Fruit fly (Drosophila melanogaster) whole organism, embryonic: ENCODE measurements around the gene Alg12.

Source experiments
- B-H2 ChIP-seq: fragments of 200-800 bp; sonication (Bioruptor generic); optimal IDR thresholded peaks from 2 replicates; lab custom pipeline; 2018; ENCODE audit warnings: missing biosample characterization, mild to moderate bottlenecking, missing genetic modification characterization
- BEAF-32 ChIP-seq: fragments of 200-800 bp; sonication (Bioruptor generic); optimal IDR thresholded peaks from 3 replicates; lab custom pipeline; 2017; ENCODE audit warnings: missing biosample characterization, missing genetic modification characterization, mild to moderate bottlenecking, moderate library complexity, missing genetic modification reagents
- CG1024 ChIP-seq: fragments of 200-800 bp; sonication (Bioruptor generic); IDR thresholded peaks from 2 replicates; pipeline ENCODE4 v1.3.6; 2022; ENCODE audit warnings: missing biosample characterization, missing genetic modification characterization
- CG10654 ChIP-seq: fragments of 200-800 bp; sonication (Bioruptor generic); optimal IDR thresholded peaks from 2 replicates; lab custom pipeline; 2016; ENCODE audit warnings: missing biosample characterization, missing genetic modification characterization
- CG11247 ChIP-seq: fragments of 200-800 bp; sonication (Bioruptor generic); IDR thresholded peaks from 2 replicates; pipeline ENCODE4 v1.3.6; 2022; ENCODE audit warnings: missing biosample characterization, missing genetic modification characterization
- CG12071 ChIP-seq: fragments of 200-800 bp; sonication (Bioruptor generic); optimal IDR thresholded peaks from 3 replicates; lab custom pipeline; 2018; ENCODE audit warnings: missing biosample characterization, mild to moderate bottlenecking, missing genetic modification characterization
- CG12659 ChIP-seq: fragments of 200-800 bp; sonication (Bioruptor generic); optimal IDR thresholded peaks from 3 replicates; lab custom pipeline; 2017; ENCODE audit warnings: mild to moderate bottlenecking, missing biosample characterization, missing genetic modification reagents, missing genetic modification characterization
- CG13424 ChIP-seq: fragments of 200-800 bp; sonication (Bioruptor generic); optimal IDR thresholded peaks from 2 replicates; lab custom pipeline; 2019; ENCODE audit warnings: missing biosample characterization, mild to moderate bottlenecking, missing genetic modification characterization, moderate library complexity
- CG14965 ChIP-seq: fragments of 200-800 bp; sonication (Bioruptor generic); optimal IDR thresholded peaks from 2 replicates; lab custom pipeline; 2016; ENCODE audit warnings: missing biosample characterization, missing genetic modification characterization, borderline replicate concordance
- CG15073 ChIP-seq: fragments of 200-800 bp; sonication (Bioruptor generic); optimal IDR thresholded peaks from 2 replicates; lab custom pipeline; 2016; ENCODE audit warnings: missing biosample characterization, missing genetic modification characterization
- CG1529 ChIP-seq: fragments of 200-800 bp; sonication (Bioruptor generic); optimal IDR thresholded peaks from 3 replicates; lab custom pipeline; 2018; ENCODE audit warnings: missing biosample characterization, missing genetic modification characterization
- CG15696 ChIP-seq: fragments of 200-800 bp; sonication (Bioruptor generic); optimal IDR thresholded peaks from 2 replicates; lab custom pipeline; 2019; ENCODE audit warnings: missing biosample characterization, mild to moderate bottlenecking, missing genetic modification characterization, moderate library complexity
- CG1602 ChIP-seq: fragments of 200-800 bp; sonication (Bioruptor generic); optimal IDR thresholded peaks from 3 replicates; lab custom pipeline; 2016; ENCODE audit warnings: missing biosample characterization, missing genetic modification characterization
- CG18011 ChIP-seq: fragments of 200-800 bp; sonication (Bioruptor generic); optimal IDR thresholded peaks from 2 replicates; lab custom pipeline; 2017; ENCODE audit warnings: missing biosample characterization, missing genetic modification characterization, mild to moderate bottlenecking, moderate library complexity, missing genotype
- CG2199 ChIP-seq: fragments of 200-800 bp; sonication (Bioruptor generic); IDR thresholded peaks from 3 replicates; pipeline ENCODE4 v1.3.6; 2022; ENCODE audit warnings: missing biosample characterization, missing genetic modification characterization
- CG2712 ChIP-seq: fragments of 200-800 bp; optimal IDR thresholded peaks from 3 replicates; lab custom pipeline; 2019; ENCODE audit warnings: missing biosample characterization, mild to moderate bottlenecking, missing genetic modification characterization, moderate library complexity
- CG8388 ChIP-seq: fragments of 200-800 bp; sonication (Bioruptor generic); optimal IDR thresholded peaks from 2 replicates; lab custom pipeline; 2019; ENCODE audit warnings: missing biosample characterization, mild to moderate bottlenecking, missing genetic modification characterization, moderate library complexity
- CTCF ChIP-seq: fragments of 200-800 bp; sonication (Bioruptor generic); optimal IDR thresholded peaks from 2 replicates; lab custom pipeline; 2017; ENCODE audit warnings: missing biosample characterization, mild to moderate bottlenecking, missing genetic modification characterization, moderate library complexity
- Dbx ChIP-seq: fragments of 200-800 bp; sonication (Bioruptor generic); IDR thresholded peaks from 3 replicates; pipeline ENCODE4 v1.3.6; 2022; ENCODE audit warnings: missing biosample characterization, missing genetic modification characterization
- Dfd ChIP-seq, 2 experiments: fragments of >200 bp; optimal IDR thresholded peaks; 2 replicates each; lab custom pipeline; 2017; ENCODE audit warnings: missing biosample characterization in 2 of 2, missing genetic modification characterization in 2 of 2
- GATAe ChIP-seq: fragments of 200-800 bp; sonication (Bioruptor generic); conservative IDR thresholded peaks from 2 replicates; pipeline ENCODE4 v1.3.6; 2022; ENCODE audit warnings: missing biosample characterization, missing genetic modification characterization
- HLH4C ChIP-seq: fragments of 200-800 bp; sonication (Bioruptor generic); IDR thresholded peaks from 3 replicates; pipeline ENCODE4 v1.3.6; 2022; ENCODE audit warnings: missing biosample characterization, missing genetic modification characterization; ENCODE audit not compliant: partially characterized antibody
- Hmr ChIP-seq: fragments of 200-800 bp; sonication (Bioruptor generic); optimal IDR thresholded peaks from 3 replicates; lab custom pipeline; 2017; ENCODE audit warnings: mild to moderate bottlenecking, missing biosample characterization, missing genetic modification reagents, missing genetic modification characterization
- Hr3 ChIP-seq: fragments of 200-800 bp; sonication (Bioruptor generic); optimal IDR thresholded peaks from 3 replicates; lab custom pipeline; 2016; ENCODE audit warnings: missing biosample characterization, missing genetic modification characterization
- Max ChIP-seq: fragments of 200-800 bp; sonication (Bioruptor generic); optimal IDR thresholded peaks from 2 replicates; lab custom pipeline; 2016; ENCODE audit warnings: missing biosample characterization, mild to moderate bottlenecking, missing genetic modification characterization
- Sry-δ ChIP-seq: fragments of 200-800 bp; sonication (Bioruptor generic); optimal IDR thresholded peaks from 2 replicates; lab custom pipeline; 2016; ENCODE audit warnings: missing biosample characterization, missing genetic modification characterization
- ase ChIP-seq: fragments of 200-800 bp; sonication (Bioruptor generic); IDR thresholded peaks from 3 replicates; pipeline ENCODE4 v1.3.6; 2022; ENCODE audit warnings: missing biosample characterization, missing genetic modification characterization
- bbx ChIP-seq: fragments of 200-800 bp; sonication (Bioruptor generic); IDR thresholded peaks from 2 replicates; pipeline ENCODE4 v1.3.6; 2022; ENCODE audit warnings: missing biosample characterization, missing genetic modification characterization; ENCODE audit not compliant: partially characterized antibody
- bcd ChIP-seq: fragments of 200-800 bp; sonication (Bioruptor generic); optimal IDR thresholded peaks from 2 replicates; lab custom pipeline; 2017; ENCODE audit warnings: missing biosample characterization, mild to moderate bottlenecking, missing genetic modification characterization
- bowl ChIP-seq: fragments of 200-800 bp; sonication (Bioruptor generic); IDR thresholded peaks from 2 replicates; pipeline ENCODE4 v1.3.6; 2022; ENCODE audit warnings: missing biosample characterization, missing genetic modification characterization
- croc ChIP-seq: fragments of 200-800 bp; sonication (Bioruptor generic); conservative IDR thresholded peaks from 3 replicates; pipeline ENCODE4 v1.3.6; 2022; ENCODE audit warnings: missing biosample characterization, missing genetic modification characterization
- crol ChIP-seq: fragments of 200-800 bp; sonication (Bioruptor generic); IDR thresholded peaks from 2 replicates; pipeline ENCODE4 v1.3.6; 2022; ENCODE audit warnings: missing biosample characterization, missing genetic modification characterization
- dmrt99B ChIP-seq: fragments of 200-800 bp; sonication (Bioruptor generic); optimal IDR thresholded peaks from 2 replicates; lab custom pipeline; 2018; ENCODE audit warnings: missing biosample characterization, mild to moderate bottlenecking, missing genetic modification characterization, moderate library complexity
- exex ChIP-seq: fragments of 200-800 bp; sonication (Bioruptor generic); optimal IDR thresholded peaks from 4 replicates; lab custom pipeline; 2018; ENCODE audit warnings: missing biosample characterization, mild to moderate bottlenecking, missing genetic modification characterization, moderate library complexity
- eyg ChIP-seq: fragments of 200-800 bp; sonication (Bioruptor generic); optimal IDR thresholded peaks from 3 replicates; lab custom pipeline; 2016; ENCODE audit warnings: missing biosample characterization, missing genetic modification characterization
- fd3F ChIP-seq: fragments of 200-800 bp; sonication (Bioruptor generic); optimal IDR thresholded peaks from 2 replicates; lab custom pipeline; 2018; ENCODE audit warnings: missing biosample characterization, mild to moderate bottlenecking, missing genetic modification characterization, moderate library complexity
- gsb ChIP-seq: fragments of 200-800 bp; sonication (Bioruptor generic); IDR thresholded peaks from 2 replicates; pipeline ENCODE4 v1.3.6; 2022; ENCODE audit warnings: missing biosample characterization, missing genetic modification characterization
- klu ChIP-seq: fragments of 200-800 bp; sonication (Bioruptor generic); IDR thresholded peaks from 2 replicates; pipeline ENCODE4 v1.3.6; 2022; ENCODE audit warnings: missing biosample characterization, missing genetic modification characterization
- maf-S ChIP-seq: fragments of 200-800 bp; sonication (Bioruptor generic); optimal IDR thresholded peaks from 2 replicates; lab custom pipeline; 2016; ENCODE audit warnings: missing biosample characterization, missing genetic modification characterization
- mld ChIP-seq: fragments of 200-800 bp; sonication (Bioruptor generic); IDR thresholded peaks from 3 replicates; pipeline ENCODE4 v1.3.6; 2022; ENCODE audit warnings: missing biosample characterization, missing genetic modification characterization; ENCODE audit not compliant: partially characterized antibody
- nerfin-2 ChIP-seq: fragments of 200-800 bp; sonication (Bioruptor generic); IDR thresholded peaks from 2 replicates; pipeline ENCODE4 v1.3.6; 2022; ENCODE audit warnings: missing biosample characterization, missing genetic modification characterization; ENCODE audit not compliant: partially characterized antibody
- peb ChIP-seq: fragments of 200-800 bp; sonication (Bioruptor generic); IDR thresholded peaks from 2 replicates; pipeline ENCODE4 v1.3.6; 2022; ENCODE audit warnings: missing biosample characterization, missing genetic modification characterization
- phol ChIP-seq: fragments of 200-800 bp; sonication (Bioruptor generic); optimal IDR thresholded peaks from 3 replicates; lab custom pipeline; 2018; ENCODE audit warnings: missing biosample characterization, mild to moderate bottlenecking, missing genetic modification characterization, moderate library complexity
- pita ChIP-seq: fragments of 200-800 bp; sonication (Bioruptor generic); optimal IDR thresholded peaks from 2 replicates; lab custom pipeline; 2017; ENCODE audit warnings: missing biosample characterization, mild to moderate bottlenecking, missing genetic modification characterization
- schlank ChIP-seq: fragments of 200-800 bp; sonication (Bioruptor generic); optimal IDR thresholded peaks from 2 replicates; lab custom pipeline; 2018; ENCODE audit warnings: missing biosample characterization, mild to moderate bottlenecking, missing genetic modification characterization
- sd ChIP-seq: fragments of 200-800 bp; sonication (Bioruptor generic); optimal IDR thresholded peaks from 3 replicates; lab custom pipeline; 2018; ENCODE audit warnings: missing biosample characterization, mild to moderate bottlenecking, missing genetic modification characterization, moderate library complexity
- sens-2 ChIP-seq: fragments of 200-800 bp; sonication (Bioruptor generic); IDR thresholded peaks from 2 replicates; pipeline ENCODE4 v1.3.6; 2022; ENCODE audit warnings: missing biosample characterization, missing genetic modification characterization
- so ChIP-seq: fragments of 200-800 bp; sonication (Bioruptor generic); IDR thresholded peaks from 3 replicates; pipeline ENCODE4 v1.3.6; 2022; ENCODE audit warnings: missing biosample characterization, missing genetic modification characterization
- tap ChIP-seq: fragments of 200-800 bp; optimal IDR thresholded peaks from 3 replicates; lab custom pipeline; 2019; ENCODE audit warnings: missing biosample characterization, mild to moderate bottlenecking, missing genetic modification characterization, moderate library complexity
- tio ChIP-seq: fragments of 200-800 bp; sonication (Bioruptor generic); optimal IDR thresholded peaks from 2 replicates; lab custom pipeline; 2017; ENCODE audit warnings: missing biosample characterization, missing genetic modification characterization, inconsistent platforms

Gene Alg12

dm6 chr3R:9771519-9771972 is 15.3 kb downstream of the Alg12 start, which contains the start of gene CG9471 (continued):
- TF ChIP-seq schlank (tag; lab: Kevin White, UChicago) (peak; percentile 84), eyg (peak; percentile 86), peb (GFP tag; lab: Robert Waterston, UW) (peak; percentile 88), CG2712 (tag; lab: Kevin White, UChicago) (peak; percentile 92), CG18011 (peak; percentile 72), CG2199 (GFP tag; lab: Robert Waterston, UW) (0 out of 3 replicates have a peak, but pooled peaks have one; percentile 52), CG13424 (tag; lab: Kevin White, UChicago) (peak; percentile 90), pita (no peak), maf-S (peak; percentile 86), dmrt99B (tag; lab: Kevin White, UChicago) (peak; percentile 91), B-H2 (GFP tag; lab: Kevin White, UChicago) (peak; percentile 91), phol (tag; lab: Kevin White, UChicago) (peak; percentile 89), BEAF-32 (GFP tag; lab: Kevin White, UChicago) (peak; percentile 37), Hr3 (peak; percentile 91), bcd (GFP tag; lab: Kevin White, UChicago) (peak; percentile 87), Sry-δ (GFP tag; lab: Kevin White, UChicago) (peak; percentile 49), gsb (peak; percentile 80), CG1529 (peak; percentile 80), exex (tag; lab: Kevin White, UChicago) (peak; percentile 92), fd3F (GFP tag; lab: Kevin White, UChicago) (peak; percentile 89), klu (GFP tag; lab: Robert Waterston, UW) (peak; percentile 82), Dfd (GFP tag; optimal IDR thresholded peaks at IDR 0.05; lab: Kevin White, UChicago) (no peak), bowl (GFP tag; lab: Robert Waterston, UW) (peak; percentile 85), CG15073 (GFP tag; lab: Kevin White, UChicago) (peak; percentile 31), CG10654 (GFP tag; lab: Kevin White, UChicago) (peak; percentile 89), ase (peak; percentile 91), so (GFP tag; lab: Robert Waterston, UW) (peak; percentile 84), Hmr (GFP tag; lab: Kevin White, UChicago) (peak; percentile 92), CG1024 (peak; percentile 56; the same call in 1 of the 2 replicates), CG8388 (GFP tag; lab: Kevin White, UChicago) (peak; percentile 97), Dbx (GFP tag; lab: Robert Waterston, UW) (peak; percentile 91), tio (GFP tag; lab: Kevin White, UChicago) (no peak), CG11247 (GFP tag; lab: Robert Waterston, UW) (peak; percentile 90), CG12659 (GFP tag; lab: Kevin White, UChicago) (peak; percentile 93), CG1602 (GFP tag; lab: Kevin White, UChicago) (peak; percentile 87), tap (tag; lab: Kevin White, UChicago) (peak; percentile 92), CG12071 (GFP tag; lab: Kevin White, UChicago) (peak; percentile 88), crol (GFP tag; lab: Robert Waterston, UW) (0 out of 2 replicates have a peak, but pooled peaks have one; percentile 6), Max (peak; percentile 86), sens-2 (GFP tag; lab: Robert Waterston, UW) (peak; percentile 85), CG15696 (peak; percentile 76), sd (tag; lab: Kevin White, UChicago) (peak; percentile 90), CTCF (peak; percentile 26), nerfin-2 (GFP tag; lab: Robert Waterston, UW) (no peak), GATAe (GFP tag; lab: Robert Waterston, UW) (peak; percentile 88), mld (no peak), CG14965 (GFP tag; lab: Kevin White, UChicago) (no peak), bbx (GFP tag; lab: Robert Waterston, UW) (no peak), croc (GFP tag; lab: Robert Waterston, UW) (peak; percentile 80), HLH4C (peak; percentile 32; the same call in 1 of the 3 replicates)
